Fruit fly (Drosophila melanogaster): ENCODE results near the gene CG44158.

- TF ChIP-seq CG8478 (optimal IDR thresholded peaks at IDR 0.05) (no peak), CTCF (optimal IDR thresholded peaks at IDR 0.05) (no peak)
These were observed 14.9 kb downstream of the CG44158 start, which contains the start of the genes mTerf5 and Non3 for dm6 chr3R:18223434-18223833.
